Fruit fly (Drosophila melanogaster) S2 (cell line): ENCODE data around the gene CG15356.

Experiments
- CG8478 ChIP-seq: fragments of >200 bp; optimal IDR thresholded peaks from 2 replicates; lab custom pipeline; 2018
- CTCF ChIP-seq, 2 experiments: fragments of >200 bp; optimal IDR thresholded peaks; 2 replicates each; lab custom pipeline; 2018

DNA sequence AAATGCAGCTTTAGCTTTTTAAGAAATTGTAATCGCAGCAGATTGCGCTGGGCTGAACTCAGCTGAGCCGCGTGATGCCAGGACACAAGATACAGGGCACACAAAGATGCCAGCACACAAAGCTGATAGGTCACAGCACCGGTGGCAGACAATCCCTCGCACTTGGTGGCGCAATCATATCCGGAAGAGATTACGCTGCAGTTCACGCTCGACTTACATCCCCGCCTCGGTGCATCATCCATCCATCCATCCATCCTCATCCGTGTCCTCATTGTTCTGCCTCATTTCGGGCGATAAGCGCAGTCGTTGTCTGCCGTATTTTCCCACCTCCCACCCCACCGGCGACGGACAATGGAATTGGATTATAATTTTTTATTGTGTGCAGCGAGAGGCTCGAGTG is 32.6 kb downstream of the CG15356 start:
- no peak for TF ChIP-seq CTCF (optimal IDR thresholded peaks at IDR 0.05; lab: Kevin White, UChicago)
- no peak for TF ChIP-seq CG8478 (lab: Kevin White, UChicago)
